Worm (Caenorhabditis elegans): ENCODE data around the gene srbc-66.

- TF ChIP-seq lin-15B (tag; optimal IDR thresholded peaks at IDR 0.05) (no peak), snpc-4 (tag; optimal IDR thresholded peaks at IDR 0.05) (no peak), fos-1 (tag; optimal IDR thresholded peaks at IDR 0.05) (no peak), tbx-2 (tag; optimal IDR thresholded peaks at IDR 0.05) (no peak), egl-27 (tag; optimal IDR thresholded peaks at IDR 0.05) (no peak), ama-1 (optimal IDR thresholded peaks at IDR 0.05) (no peak), mdl-1 (tag; optimal IDR thresholded peaks at IDR 0.05) (no peak), nhr-43 (tag; optimal IDR thresholded peaks at IDR 0.05; ENCODE audit: poor library complexity, severe bottlenecking) (no peak), fkh-10 (GFP tag; optimal IDR thresholded peaks at IDR 0.05) (no peak), nhr-77 (tag; optimal IDR thresholded peaks at IDR 0.05) (no peak), daf-12 (tag; optimal IDR thresholded peaks at IDR 0.05) (no peak), nfya-1 (tag; optimal IDR thresholded peaks at IDR 0.05; ENCODE audit: insufficient read depth) (no peak)
These were observed 45.8 kb upstream of the srbc-66 start, which contains the start of gene srbc-33 for ce11 chrV:3484702-3485101.

All from whole organism, L3 larva.